Worm (Caenorhabditis elegans) whole organism, L2 larva: ENCODE measurements around the gene exc-7.

Experiments
- C34F6.9 ChIP-seq: fragments of 150-350 bp; optimal IDR thresholded peaks from 2 replicates; lab custom pipeline; 2014; ENCODE audit warnings: missing biosample characterization, missing genetic modification characterization
- F13H6.1 ChIP-seq: sonication (generic microtip); optimal IDR thresholded peaks from 2 replicates; lab custom pipeline; 2016; ENCODE audit warnings: missing genetic modification characterization, missing compliant biosample characterization
- R02D3.7 ChIP-seq: fragments of 150-350 bp; optimal IDR thresholded peaks from 2 replicates; lab custom pipeline; 2014; ENCODE audit warnings: missing biosample characterization, missing genetic modification characterization
- Y55F3AM.14 ChIP-seq: fragments of 200-800 bp; sonication (Bioruptor generic); optimal IDR thresholded peaks from 2 replicates; lab custom pipeline; 2018; ENCODE audit warnings: mild to moderate bottlenecking, missing genetic modification characterization, missing compliant biosample characterization
- ZK546.5 ChIP-seq: sonication (generic microtip); optimal IDR thresholded peaks from 2 replicates; lab custom pipeline; 2017; ENCODE audit warnings: missing biosample characterization, missing genetic modification characterization
- alr-1 ChIP-seq: fragments of 150-350 bp; optimal IDR thresholded peaks from 2 replicates; lab custom pipeline; 2014; ENCODE audit warnings: missing biosample characterization, missing genetic modification characterization
- aly-2 ChIP-seq: fragments of 150-350 bp; optimal IDR thresholded peaks from 2 replicates; lab custom pipeline; 2014; ENCODE audit warnings: missing biosample characterization, missing genetic modification characterization
- ama-1 ChIP-seq: fragments of 150-350 bp; optimal IDR thresholded peaks from 2 replicates; lab custom pipeline; 2018; ENCODE audit warnings: inconsistent platforms
- blmp-1 ChIP-seq: sonication (generic microtip); optimal IDR thresholded peaks from 2 replicates; lab custom pipeline; 2017; ENCODE audit warnings: missing genetic modification characterization, mild to moderate bottlenecking, missing compliant biosample characterization, antibody characterized with exemption, moderate library complexity; ENCODE audit not compliant: insufficient read depth
- ceh-16 ChIP-seq: fragments of 150-350 bp; optimal IDR thresholded peaks from 2 replicates; lab custom pipeline; 2014; ENCODE audit warnings: missing biosample characterization, missing genetic modification characterization
- ceh-82 ChIP-seq: fragments of 150-350 bp; optimal IDR thresholded peaks from 2 replicates; lab custom pipeline; 2014; ENCODE audit warnings: missing biosample characterization, missing genetic modification characterization
- crh-2 ChIP-seq: sonication (generic microtip); optimal IDR thresholded peaks from 2 replicates; lab custom pipeline; 2017; ENCODE audit warnings: missing biosample characterization, missing genetic modification characterization
- dmd-4 ChIP-seq: sonication (generic microtip); optimal IDR thresholded peaks from 2 replicates; lab custom pipeline; 2017; ENCODE audit warnings: missing biosample characterization, missing genetic modification characterization
- egl-27 ChIP-seq: sonication (generic microtip); optimal IDR thresholded peaks from 3 replicates; lab custom pipeline; 2017; ENCODE audit warnings: missing biosample characterization, missing genetic modification reagents, missing genetic modification characterization
- elt-1 ChIP-seq: fragments of 150-350 bp; optimal IDR thresholded peaks from 2 replicates; lab custom pipeline; 2014; ENCODE audit warnings: missing biosample characterization, missing genetic modification characterization
- elt-3 ChIP-seq: sonication (generic microtip); optimal IDR thresholded peaks from 2 replicates; lab custom pipeline; 2017; ENCODE audit warnings: missing biosample characterization, missing genetic modification characterization
- fos-1 ChIP-seq: fragments of 150-350 bp; optimal IDR thresholded peaks from 2 replicates; lab custom pipeline; 2014; ENCODE audit warnings: missing biosample characterization, missing genetic modification characterization
- gmeb-1 ChIP-seq: fragments of 150-350 bp; optimal IDR thresholded peaks from 2 replicates; lab custom pipeline; 2014; ENCODE audit warnings: missing biosample characterization, missing genetic modification characterization
- lin-11 ChIP-seq: fragments of 150-350 bp; sonication (generic microtip); optimal IDR thresholded peaks from 2 replicates; lab custom pipeline; 2014; ENCODE audit warnings: missing biosample characterization, missing genetic modification characterization, inconsistent platforms, mixed read lengths
- lin-13 ChIP-seq: fragments of 150-350 bp; optimal IDR thresholded peaks from 2 replicates; lab custom pipeline; 2014; ENCODE audit warnings: missing biosample characterization, missing genetic modification reagents, missing genetic modification characterization
- lin-39 ChIP-seq: fragments of 150-350 bp; optimal IDR thresholded peaks from 2 replicates; lab custom pipeline; 2014; ENCODE audit warnings: missing biosample characterization, missing genetic modification reagents, missing genetic modification characterization
- lsy-2 ChIP-seq, 2 experiments: fragments of 150-350 bp in 1 of 2; sonication (generic microtip) in 1 of 2; optimal IDR thresholded peaks; 2 replicates each; lab custom pipeline; 2014 to 2017; ENCODE audit warnings: missing biosample characterization in 2 of 2, missing genetic modification characterization in 2 of 2
- mab-5 ChIP-seq: fragments of 150-350 bp; optimal IDR thresholded peaks from 2 replicates; lab custom pipeline; 2014; ENCODE audit warnings: missing biosample characterization, missing genetic modification characterization
- mbf-1 ChIP-seq: sonication (generic microtip); optimal IDR thresholded peaks from 2 replicates; lab custom pipeline; 2017; ENCODE audit warnings: missing biosample characterization, missing genetic modification characterization
- mdl-1 ChIP-seq, 2 experiments: fragments of 150-350 bp in 1 of 2; sonication (generic microtip) in 1 of 2; optimal IDR thresholded peaks; 2 replicates each; lab custom pipeline; 2017; ENCODE audit warnings: missing biosample characterization in 2 of 2, missing genetic modification characterization in 2 of 2
- nhr-10 ChIP-seq: sonication (generic microtip); optimal IDR thresholded peaks from 2 replicates; lab custom pipeline; 2017; ENCODE audit warnings: missing biosample characterization, missing genetic modification characterization
- nhr-11 ChIP-seq: fragments of 150-350 bp; optimal IDR thresholded peaks from 2 replicates; lab custom pipeline; 2014; ENCODE audit warnings: missing biosample characterization, missing genetic modification characterization
- nhr-12 ChIP-seq: fragments of 150-350 bp; optimal IDR thresholded peaks from 2 replicates; lab custom pipeline; 2014; ENCODE audit warnings: missing biosample characterization, missing genetic modification characterization
- nhr-129 ChIP-seq: fragments of 150-350 bp; optimal IDR thresholded peaks from 2 replicates; lab custom pipeline; 2014; ENCODE audit warnings: missing biosample characterization, missing genetic modification characterization
- nhr-21 ChIP-seq: fragments of 150-350 bp; optimal IDR thresholded peaks from 2 replicates; lab custom pipeline; 2014; ENCODE audit warnings: missing biosample characterization, missing genetic modification characterization
- nhr-23 ChIP-seq: fragments of 150-350 bp; optimal IDR thresholded peaks from 2 replicates; lab custom pipeline; 2014; ENCODE audit warnings: missing biosample characterization, missing genetic modification reagents, missing genetic modification characterization
- nhr-237 ChIP-seq: fragments of 150-350 bp; optimal IDR thresholded peaks from 2 replicates; lab custom pipeline; 2014; ENCODE audit warnings: missing biosample characterization, missing genetic modification characterization
- nhr-25 ChIP-seq: fragments of 150-350 bp; sonication (generic microtip); optimal IDR thresholded peaks from 3 replicates; lab custom pipeline; 2014; ENCODE audit warnings: missing biosample characterization, missing genetic modification characterization
- nhr-6 ChIP-seq: fragments of 150-350 bp; optimal IDR thresholded peaks from 2 replicates; lab custom pipeline; 2014; ENCODE audit warnings: missing biosample characterization, missing genetic modification characterization
- nhr-77 ChIP-seq: fragments of 150-350 bp; optimal IDR thresholded peaks from 2 replicates; lab custom pipeline; 2014; ENCODE audit warnings: missing biosample characterization, missing genetic modification characterization
- peb-1 ChIP-seq: fragments of 150-350 bp; optimal IDR thresholded peaks from 2 replicates; lab custom pipeline; 2014; ENCODE audit warnings: missing biosample characterization, missing genetic modification characterization
- sem-4 ChIP-seq: fragments of 150-350 bp; optimal IDR thresholded peaks from 2 replicates; lab custom pipeline; 2014; ENCODE audit warnings: missing biosample characterization, missing genetic modification reagents, missing genetic modification characterization
- skn-1 ChIP-seq: sonication (generic microtip); optimal IDR thresholded peaks from 2 replicates; lab custom pipeline; 2017; ENCODE audit warnings: missing biosample characterization, missing genetic modification characterization
- sma-3 ChIP-seq: sonication (generic microtip); optimal IDR thresholded peaks from 2 replicates; lab custom pipeline; 2016; ENCODE audit warnings: missing genetic modification reagents, missing genetic modification characterization, missing compliant biosample characterization
- sma-9 ChIP-seq, 2 experiments: fragments of 150-350 bp in 1 of 2; sonication (generic microtip) in 1 of 2; optimal IDR thresholded peaks; 2 replicates each; lab custom pipeline; 2014 to 2016; ENCODE audit warnings: missing genetic modification characterization in 2 of 2, mild to moderate bottlenecking in 1 of 2, missing biosample characterization in 1 of 2, missing compliant biosample characterization in 1 of 2, missing genetic modification reagents in 1 of 2, moderate library complexity in 1 of 2
- snpc-4 ChIP-seq: fragments of 150-350 bp; optimal IDR thresholded peaks from 2 replicates; lab custom pipeline; 2014; ENCODE audit warnings: missing biosample characterization, missing genetic modification characterization
- unc-39 ChIP-seq: fragments of 150-350 bp; optimal IDR thresholded peaks from 2 replicates; lab custom pipeline; 2014; ENCODE audit warnings: missing biosample characterization, missing genetic modification characterization
- unc-55 ChIP-seq: fragments of 150-350 bp; sonication (generic microtip); optimal IDR thresholded peaks from 3 replicates; lab custom pipeline; 2014; ENCODE audit warnings: missing biosample characterization, missing genetic modification reagents, missing genetic modification characterization
- unc-62 ChIP-seq: fragments of 150-350 bp; optimal IDR thresholded peaks from 2 replicates; lab custom pipeline; 2014; ENCODE audit warnings: missing biosample characterization, missing genetic modification reagents, missing genetic modification characterization
- zag-1 ChIP-seq: fragments of 150-350 bp; optimal IDR thresholded peaks from 2 replicates; lab custom pipeline; 2014; ENCODE audit warnings: missing biosample characterization, missing genetic modification characterization
- ztf-1 ChIP-seq: fragments of 200-800 bp; sonication (Bioruptor generic); conservative IDR thresholded peaks from 2 replicates; pipeline ENCODE4 v1.3.6; 2022; ENCODE audit warnings: missing genetic modification characterization, missing compliant biosample characterization
- ztf-11 ChIP-seq: sonication (generic microtip); optimal IDR thresholded peaks from 2 replicates; lab custom pipeline; 2017; ENCODE audit warnings: missing biosample characterization, missing genetic modification characterization
- ztf-4 ChIP-seq: fragments of 150-350 bp; optimal IDR thresholded peaks from 2 replicates; lab custom pipeline; 2014; ENCODE audit warnings: missing biosample characterization, missing genetic modification characterization

The exc-7 gene

DNA sequence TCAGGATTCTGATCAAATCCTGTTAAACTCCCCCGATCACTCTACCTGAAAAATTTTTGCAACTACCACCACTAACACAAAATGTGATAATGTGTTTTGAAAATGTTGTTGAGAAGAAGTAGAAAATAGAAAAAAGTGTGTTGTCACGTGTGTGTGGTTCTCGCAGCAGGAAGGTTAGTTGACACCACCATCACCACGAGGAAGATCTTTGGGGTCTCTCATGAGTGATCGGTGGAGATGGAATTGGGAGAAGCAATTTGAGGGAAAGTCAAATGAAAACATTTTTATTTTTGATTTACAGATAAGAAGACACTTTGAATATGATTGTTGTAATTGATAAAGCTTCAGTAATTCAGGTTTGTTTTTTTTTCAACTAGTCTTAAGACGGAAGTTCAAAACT is 25.9 kb downstream of the exc-7 start:
- TF ChIP-seq ZK546.5 (tag; lab: Kevin White, UChicago) (no peak), nhr-10 (no peak), lsy-2 (tag; optimal IDR thresholded peaks at IDR 0.05; lab: Kevin White, UChicago) (peak in 1 of 2 experiments; percentile 60), ztf-4 (tag; lab: Kevin White, UChicago) (peak; percentile 72), Y55F3AM.14 (GFP tag; lab: Kevin White, UChicago) (no peak), nhr-21 (tag; lab: Kevin White, UChicago) (peak; percentile 12), peb-1 (tag; lab: Kevin White, UChicago) (no peak), sem-4 (tag; lab: Kevin White, UChicago) (peak; percentile 72), F13H6.1 (tag; lab: Kevin White, UChicago) (no peak), ztf-1 (GFP tag; lab: Robert Waterston, UW) (no peak), unc-39 (tag; lab: Kevin White, UChicago) (no peak), mbf-1 (tag; lab: Kevin White, UChicago) (no peak), unc-62 (GFP tag; lab: Kevin White, UChicago) (no peak), nhr-77 (tag; lab: Kevin White, UChicago) (no peak), nhr-12 (tag; lab: Kevin White, UChicago) (no peak), fos-1 (tag; lab: Kevin White, UChicago) (no peak), unc-55 (GFP tag; lab: Kevin White, UChicago) (no peak), nhr-25 (tag; lab: Kevin White, UChicago) (peak; percentile 86), lin-13 (GFP tag; lab: Kevin White, UChicago) (peak; percentile 9), zag-1 (tag; lab: Kevin White, UChicago) (no peak), mab-5 (no peak), lin-11 (tag; lab: Kevin White, UChicago) (no peak), dmd-4 (tag; lab: Kevin White, UChicago) (no peak), ceh-82 (no peak), nhr-6 (tag; lab: Kevin White, UChicago) (peak; percentile 27), crh-2 (tag; lab: Kevin White, UChicago) (peak; percentile 75), mdl-1 (tag; optimal IDR thresholded peaks at IDR 0.05; lab: Kevin White, UChicago) (peak; percentile 3 to 70), lin-39 (tag; lab: Kevin White, UChicago) (no peak), C34F6.9 (peak; percentile 36), ceh-16 (tag; lab: Kevin White, UChicago) (no peak), elt-1 (tag; lab: Kevin White, UChicago) (no peak), ztf-11 (no peak), alr-1 (tag; lab: Kevin White, UChicago) (no peak), snpc-4 (tag; lab: Kevin White, UChicago) (no peak), nhr-237 (tag; lab: Kevin White, UChicago) (no peak), blmp-1 (tag; lab: Kevin White, UChicago) (peak; percentile 68), sma-3 (GFP tag; lab: Kevin White, UChicago) (peak; percentile 17), aly-2 (tag; lab: Kevin White, UChicago) (no peak), egl-27 (tag; lab: Kevin White, UChicago) (no peak), elt-3 (tag; lab: Kevin White, UChicago) (no peak), R02D3.7 (tag; lab: Kevin White, UChicago) (no peak), nhr-129 (tag; lab: Kevin White, UChicago) (peak; percentile 86), nhr-23 (tag; lab: Kevin White, UChicago) (no peak), skn-1 (tag; lab: Kevin White, UChicago) (no peak), gmeb-1 (tag; lab: Kevin White, UChicago) (peak; percentile 54), nhr-11 (no peak), ama-1 (lab: Kevin White, UChicago) (no peak), sma-9 (GFP tag; optimal IDR thresholded peaks at IDR 0.05; lab: Kevin White, UChicago) (peak; percentile 87), sma-9 (tag; optimal IDR thresholded peaks at IDR 0.05; lab: Kevin White, UChicago) (no peak)
- TF ChIP-seq, all 48 proteins: peak for 15
